Worm (Caenorhabditis elegans) whole organism, L4 larva: ENCODE results near the gene vab-23.

ENCODE experiments used
- cey-2 ChIP-seq: sonication (generic microtip); optimal IDR thresholded peaks from 3 replicates; lab custom pipeline; 2017; ENCODE audit warnings: missing genetic modification characterization, mild to moderate bottlenecking, missing compliant biosample characterization, antibody characterized with exemption, borderline replicate concordance; ENCODE audit not compliant: insufficient read depth
- mdt-29 ChIP-seq: fragments of 200-800 bp; sonication (Bioruptor generic); IDR thresholded peaks from 2 replicates; pipeline ENCODE4 v1.3.6; 2022; ENCODE audit warnings: missing genetic modification reagents, missing genetic modification characterization, missing compliant biosample characterization
- nhr-41 ChIP-seq: fragments of 200-800 bp; sonication (Bioruptor generic); IDR thresholded peaks from 2 replicates; pipeline ENCODE4 v1.3.6; 2022; ENCODE audit warnings: missing genetic modification reagents, missing genetic modification characterization, missing compliant biosample characterization
- snpc-4 ChIP-seq: fragments of 150-350 bp; optimal IDR thresholded peaks from 2 replicates; lab custom pipeline; 2014; ENCODE audit warnings: missing biosample characterization, missing genetic modification characterization
- unc-130 ChIP-seq: sonication (generic microtip); optimal IDR thresholded peaks from 2 replicates; lab custom pipeline; 2016; ENCODE audit warnings: missing genetic modification reagents, missing genetic modification characterization, missing compliant biosample characterization

ce11 chrII:11852191-11852901, 48.7 kb downstream of the vab-23 start:
- TF ChIP-seq cey-2 (tag; lab: Kevin White, UChicago), result no peak
- TF ChIP-seq nhr-41 (GFP tag; lab: Robert Waterston, UW), result no peak
- no peak for TF ChIP-seq snpc-4 (tag; lab: Kevin White, UChicago)
- no peak for TF ChIP-seq unc-130 (GFP tag; lab: Kevin White, UChicago)
- TF ChIP-seq mdt-29, result no peak
